Fruit fly (Drosophila melanogaster) whole organism, wandering third instar larva: Measurements from ENCODE around the gene Gale.

ENCODE experiments used
- CG32264 ChIP-seq: fragments of 200-800 bp; sonication (Bioruptor generic); optimal IDR thresholded peaks from 2 replicates; lab custom pipeline; 2016; ENCODE audit warnings: missing biosample characterization, missing genetic modification characterization
- CG9705 ChIP-seq: fragments of 200-800 bp; sonication (Bioruptor generic); optimal IDR thresholded peaks from 2 replicates; lab custom pipeline; 2018; ENCODE audit warnings: missing biosample characterization, mild to moderate bottlenecking, missing genetic modification characterization
- CrebA ChIP-seq: fragments of 200-800 bp; sonication (Bioruptor generic); optimal IDR thresholded peaks from 2 replicates; lab custom pipeline; 2016; ENCODE audit warnings: missing biosample characterization, mild to moderate bottlenecking, missing genetic modification characterization, borderline replicate concordance
- Dfd ChIP-seq: fragments of >200 bp; optimal IDR thresholded peaks from 2 replicates; lab custom pipeline; 2017; ENCODE audit warnings: missing biosample characterization, missing genetic modification characterization
- Dif ChIP-seq: fragments of 200-275, 200-300 bp; sonication (Bioruptor generic); optimal IDR thresholded peaks from 2 replicates; lab custom pipeline; 2018; ENCODE audit warnings: missing biosample characterization, missing genetic modification characterization; ENCODE audit not compliant: partially characterized antibody
- GATAd ChIP-seq: sonication (Bioruptor generic); optimal IDR thresholded peaks from 2 replicates; lab custom pipeline; 2016; ENCODE audit warnings: missing biosample characterization, missing genetic modification characterization
- HLH106 ChIP-seq: fragments of 200-800 bp; optimal IDR thresholded peaks from 3 replicates; lab custom pipeline; 2019; ENCODE audit warnings: missing biosample characterization, mild to moderate bottlenecking, missing genetic modification characterization, moderate library complexity
- Hnf4 ChIP-seq: fragments of 200-800 bp; sonication (Bioruptor generic); optimal IDR thresholded peaks from 2 replicates; lab custom pipeline; 2016; ENCODE audit warnings: missing biosample characterization, mild to moderate bottlenecking, missing genetic modification characterization
- Hr78 ChIP-seq: fragments of >200 bp; optimal IDR thresholded peaks from 2 replicates; lab custom pipeline; 2017; ENCODE audit warnings: missing biosample characterization, missing genetic modification characterization
- Hr83 ChIP-seq: fragments of 200-300 bp; sonication (Bioruptor generic); optimal IDR thresholded peaks from 2 replicates; lab custom pipeline; 2016; ENCODE audit warnings: missing biosample characterization, mild to moderate bottlenecking, missing genetic modification characterization, moderate library complexity; ENCODE audit not compliant: poor library complexity, severe bottlenecking
- Jra ChIP-seq: sonication (Bioruptor generic); optimal IDR thresholded peaks from 2 replicates; lab custom pipeline; 2016; ENCODE audit warnings: missing biosample characterization, missing genetic modification characterization
- Mio ChIP-seq: sonication (Bioruptor generic); optimal IDR thresholded peaks from 2 replicates; lab custom pipeline; 2016; ENCODE audit warnings: missing biosample characterization, missing genetic modification characterization
- Myc ChIP-seq: fragments of >200 bp; optimal IDR thresholded peaks from 2 replicates; lab custom pipeline; 2017
- N ChIP-seq: fragments of >200 bp; optimal IDR thresholded peaks from 2 replicates; lab custom pipeline; 2018; ENCODE audit warnings: missing biosample characterization, missing external identifiers, missing genetic modification characterization
- OdsH ChIP-seq: fragments of 200-800 bp; sonication (Bioruptor generic); optimal IDR thresholded peaks from 2 replicates; lab custom pipeline; 2016; ENCODE audit warnings: missing biosample characterization, mild to moderate bottlenecking, missing genetic modification characterization
- Rel ChIP-seq, 2 experiments: fragments of 200-800 bp; sonication (Bioruptor generic) in 1 of 2; optimal IDR thresholded peaks; 2 replicates in 1 of 2; 3 replicates in 1 of 2; lab custom pipeline; 2016 to 2019; ENCODE audit warnings: mild to moderate bottlenecking in 2 of 2, missing biosample characterization in 2 of 2, missing genetic modification characterization in 2 of 2, moderate library complexity in 1 of 2
- Sp1 ChIP-seq: fragments of 200-800 bp; sonication (Bioruptor generic); optimal IDR thresholded peaks from 3 replicates; lab custom pipeline; 2019; ENCODE audit warnings: missing biosample characterization, mild to moderate bottlenecking, missing genetic modification characterization, moderate library complexity
- br ChIP-seq: fragments of 200-800 bp; sonication (Bioruptor generic); optimal IDR thresholded peaks from 2 replicates; lab custom pipeline; 2016; ENCODE audit warnings: missing biosample characterization, missing genetic modification characterization
- brk ChIP-seq: fragments of 200-800 bp; sonication (Bioruptor generic); optimal IDR thresholded peaks from 2 replicates; lab custom pipeline; 2016; ENCODE audit warnings: missing biosample characterization, mild to moderate bottlenecking, missing genetic modification characterization
- dl ChIP-seq, 2 experiments: fragments of 175-275, 200-275 bp in 1 of 2; fragments of 200-275 bp in 1 of 2; sonication (Bioruptor generic); optimal IDR thresholded peaks; lab custom pipeline; 2018; ENCODE audit warnings: mild to moderate bottlenecking in 2 of 2, missing biosample characterization in 2 of 2, missing genetic modification characterization in 2 of 2, moderate library complexity in 2 of 2; ENCODE audit not compliant: partially characterized antibody in 2 of 2, insufficient read depth in 1 of 2
- dmrt93B ChIP-seq: fragments of 200-800 bp; sonication (Bioruptor generic); optimal IDR thresholded peaks from 2 replicates; lab custom pipeline; 2018; ENCODE audit warnings: missing biosample characterization, mild to moderate bottlenecking, missing genetic modification characterization
- dsf ChIP-seq: sonication (Bioruptor generic); optimal IDR thresholded peaks from 2 replicates; lab custom pipeline; 2016; ENCODE audit warnings: missing biosample characterization, missing genetic modification characterization, borderline replicate concordance
- ey ChIP-seq: fragments of 200-800 bp; sonication (Bioruptor generic); optimal IDR thresholded peaks from 2 replicates; lab custom pipeline; 2016; ENCODE audit warnings: missing biosample characterization, missing genetic modification characterization
- foxo ChIP-seq, 2 experiments: fragments of 200-800 bp; sonication (Bioruptor generic); optimal IDR thresholded peaks; 2 replicates in 1 of 2; 3 replicates in 1 of 2; lab custom pipeline; 2016 to 2017; ENCODE audit warnings: missing biosample characterization in 2 of 2, missing genetic modification characterization in 2 of 2
- fru ChIP-seq: fragments of 200-800 bp; sonication (Bioruptor generic); optimal IDR thresholded peaks from 3 replicates; lab custom pipeline; 2016; ENCODE audit warnings: missing biosample characterization, mild to moderate bottlenecking, missing genetic modification characterization
- h ChIP-seq: fragments of 200-800 bp; sonication (Bioruptor generic); optimal IDR thresholded peaks from 3 replicates; lab custom pipeline; 2016; ENCODE audit warnings: missing biosample characterization, mild to moderate bottlenecking, missing genetic modification characterization
- jim ChIP-seq: fragments of 175-275, 200-325 bp; sonication (Bioruptor generic); optimal IDR thresholded peaks from 2 replicates; lab custom pipeline; 2016; ENCODE audit warnings: missing biosample characterization, mild to moderate bottlenecking, missing genetic modification characterization
- lola ChIP-seq: fragments of >200 bp; optimal IDR thresholded peaks from 2 replicates; lab custom pipeline; 2017; ENCODE audit warnings: missing biosample characterization, missing genetic modification characterization
- psq ChIP-seq: fragments of 200-800 bp; sonication (Bioruptor generic); optimal IDR thresholded peaks from 3 replicates; lab custom pipeline; 2017; ENCODE audit warnings: missing biosample characterization, mild to moderate bottlenecking, missing genetic modification characterization, moderate library complexity
- rgr ChIP-seq: fragments of 200-800 bp; sonication (Bioruptor generic); optimal IDR thresholded peaks from 3 replicates; lab custom pipeline; 2016; ENCODE audit warnings: missing biosample characterization, mild to moderate bottlenecking, missing genetic modification characterization
- sage ChIP-seq: fragments of 200-800 bp; sonication (Bioruptor generic); optimal IDR thresholded peaks from 2 replicates; lab custom pipeline; 2016; ENCODE audit warnings: missing biosample characterization, mild to moderate bottlenecking, missing genetic modification characterization
- sv ChIP-seq: fragments of 200-800 bp; sonication (Bioruptor generic); optimal IDR thresholded peaks from 3 replicates; lab custom pipeline; 2016; ENCODE audit warnings: missing biosample characterization, missing genetic modification characterization
- woc ChIP-seq: sonication (Bioruptor generic); optimal IDR thresholded peaks from 2 replicates; lab custom pipeline; 2016; ENCODE audit warnings: missing biosample characterization, mild to moderate bottlenecking, missing genetic modification characterization

Gale gene

dm6 chr3L:663880-664279 lies 15.5 kb downstream of the Gale start:
- no peak for TF ChIP-seq Myc (lab: Kevin White, UChicago)
- TF ChIP-seq dmrt93B (GFP tag; lab: Kevin White, UChicago), result peak; percentile 76
- peak; percentile 8 to 88 for TF ChIP-seq foxo (GFP tag; optimal IDR thresholded peaks at IDR 0.05; lab: Kevin White, UChicago)
- TF ChIP-seq Hr78 (GFP tag; lab: Kevin White, UChicago), result no peak
- TF ChIP-seq psq (GFP tag; lab: Kevin White, UChicago), result peak; percentile 74
- TF ChIP-seq Sp1 (GFP tag; lab: Kevin White, UChicago), result peak; percentile 84
- TF ChIP-seq sv (GFP tag; lab: Kevin White, UChicago), result no peak
- TF ChIP-seq Rel (GFP tag; optimal IDR thresholded peaks at IDR 0.05; lab: Kevin White, UChicago), result no peak
- TF ChIP-seq Rel (tag; optimal IDR thresholded peaks at IDR 0.05; lab: Kevin White, UChicago), result peak; percentile 51
- TF ChIP-seq CG9705 (GFP tag; lab: Kevin White, UChicago), result peak; percentile 73
- TF ChIP-seq ey (GFP tag; lab: Kevin White, UChicago), result peak; percentile 88
- peak; percentile 84 for TF ChIP-seq woc (GFP tag; lab: Kevin White, UChicago)
- TF ChIP-seq Hr83 (GFP tag; lab: Kevin White, UChicago), result peak; percentile 31
- TF ChIP-seq dl (GFP tag; optimal IDR thresholded peaks at IDR 0.05; lab: Kevin White, UChicago; ENCODE audit: insufficient read depth in 1 of 2, partially characterized antibody in 2 of 2), result no peak
- TF ChIP-seq Jra (GFP tag; lab: Kevin White, UChicago), result peak; percentile 50
- peak; percentile 85 for TF ChIP-seq fru
- peak; percentile 76 for TF ChIP-seq CG32264 (GFP tag; lab: Kevin White, UChicago)
- TF ChIP-seq sage (GFP tag; lab: Kevin White, UChicago), result peak; percentile 79
- no peak for TF ChIP-seq GATAd (GFP tag; lab: Kevin White, UChicago)
- TF ChIP-seq N (GFP tag; lab: Kevin White, UChicago), result no peak
- TF ChIP-seq OdsH, result peak; percentile 85
- no peak for TF ChIP-seq jim (GFP tag; lab: Kevin White, UChicago)
- TF ChIP-seq br (GFP tag; lab: Kevin White, UChicago), result peak; percentile 89
- peak; percentile 85 for TF ChIP-seq rgr (GFP tag; lab: Kevin White, UChicago)
- peak; percentile 49 for TF ChIP-seq CrebA (GFP tag; lab: Kevin White, UChicago)
- TF ChIP-seq Dif (GFP tag; lab: Kevin White, UChicago), result no peak
- TF ChIP-seq Mio, result peak; percentile 9
- peak; percentile 71 for TF ChIP-seq brk
- peak; percentile 88 for TF ChIP-seq h
- TF ChIP-seq Hnf4, result peak; percentile 90
- no peak for TF ChIP-seq lola (GFP tag; lab: Kevin White, UChicago)
- TF ChIP-seq HLH106 (tag; lab: Kevin White, UChicago), result peak; percentile 89

dm6 chr3L:666544-666943 lies 18.2 kb downstream of the Gale start:
- no peak for TF ChIP-seq Hnf4
- peak; percentile 35 for TF ChIP-seq HLH106 (tag; lab: Kevin White, UChicago)
- TF ChIP-seq br (GFP tag; lab: Kevin White, UChicago), result peak; percentile 12
- TF ChIP-seq h, result peak; percentile 3
- peak; percentile 39 for TF ChIP-seq rgr (GFP tag; lab: Kevin White, UChicago)
- peak in 1 of 2 experiments; percentile 28 for TF ChIP-seq foxo (GFP tag; optimal IDR thresholded peaks at IDR 0.05; lab: Kevin White, UChicago)
- no peak for TF ChIP-seq Jra (GFP tag; lab: Kevin White, UChicago)
- TF ChIP-seq fru, result peak; percentile 44

DNA sequence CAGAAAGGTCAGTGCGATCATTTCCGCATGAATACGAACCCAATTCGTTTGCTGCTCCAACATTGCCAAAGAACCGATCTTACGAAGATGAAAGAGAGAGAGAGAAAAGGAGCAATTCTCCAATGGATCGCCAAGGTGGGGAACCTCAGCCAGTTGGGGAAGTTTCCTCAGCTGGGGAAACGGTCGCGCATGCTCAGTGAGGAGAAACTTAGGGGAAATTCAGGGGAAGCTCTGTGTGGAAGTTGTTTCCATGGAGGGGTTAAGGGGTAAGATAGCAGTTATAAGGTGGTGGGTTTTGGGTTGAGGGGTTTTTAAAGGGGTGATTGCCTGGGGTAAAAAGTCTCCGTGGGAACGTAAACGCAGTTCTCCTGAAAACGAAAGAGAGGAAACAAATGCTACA lies 25.0 kb downstream of the Gale start:
- peak; percentile 98 for TF ChIP-seq Myc (lab: Kevin White, UChicago)
- TF ChIP-seq Dfd (GFP tag; lab: Kevin White, UChicago), result no peak
- no peak for TF ChIP-seq CrebA (GFP tag; lab: Kevin White, UChicago)
- TF ChIP-seq Rel (GFP tag; optimal IDR thresholded peaks at IDR 0.05; lab: Kevin White, UChicago), result no peak
- TF ChIP-seq Rel (tag; optimal IDR thresholded peaks at IDR 0.05; lab: Kevin White, UChicago), result no peak
- TF ChIP-seq sage (GFP tag; lab: Kevin White, UChicago), result no peak
- no peak for TF ChIP-seq dsf
- no peak for TF ChIP-seq h
- peak; percentile 32 for TF ChIP-seq N (GFP tag; lab: Kevin White, UChicago)

- no peak for TF ChIP-seq HLH106 (tag; lab: Kevin White, UChicago)
These were observed 27.5 kb downstream of the Gale start for dm6 chr3L:675856-676255.
